Worm (Caenorhabditis elegans): ENCODE data around the gene F55C12.2.

The F55C12.2 gene

DNA sequence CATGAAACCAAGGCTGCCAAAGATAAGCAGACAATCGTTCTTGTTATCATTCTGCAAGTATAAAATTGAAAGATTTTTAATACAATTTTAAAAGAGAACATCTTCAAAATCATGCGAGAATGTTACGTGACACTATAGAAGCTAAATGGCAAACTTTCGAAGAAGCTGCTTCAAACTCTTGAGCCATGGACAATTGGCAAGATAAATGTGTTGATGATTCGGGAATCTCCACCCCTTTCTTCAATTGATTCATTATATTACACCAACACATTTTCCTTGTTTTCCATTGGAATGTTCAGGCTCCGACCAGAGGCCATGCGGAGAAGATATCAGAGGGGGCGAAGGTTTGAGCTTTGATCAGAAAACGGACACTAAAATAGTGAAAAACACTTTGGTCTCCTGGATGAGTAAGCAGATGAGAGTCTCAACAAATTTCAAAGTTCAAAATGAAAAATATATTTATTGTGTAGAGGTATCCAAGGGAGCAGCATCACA, 35.5 kb upstream of the F55C12.2 start, which contains the start of gene lec-5:
TSS of gene lec-5 (minus strand) at position 51 of the 495 bp plus-strand sequence.
- TF ChIP-seq daf-16 (GFP tag; optimal IDR thresholded peaks at IDR 0.05) (peak in 1 of 2 experiments; percentile 94), daf-16 (tag; optimal IDR thresholded peaks at IDR 0.05) (no peak), F26F4.8 (GFP tag; conservative IDR thresholded peaks at IDR 0.05) (no peak), nhr-11 (tag; optimal IDR thresholded peaks at IDR 0.05) (peak; percentile 34)

DNA sequence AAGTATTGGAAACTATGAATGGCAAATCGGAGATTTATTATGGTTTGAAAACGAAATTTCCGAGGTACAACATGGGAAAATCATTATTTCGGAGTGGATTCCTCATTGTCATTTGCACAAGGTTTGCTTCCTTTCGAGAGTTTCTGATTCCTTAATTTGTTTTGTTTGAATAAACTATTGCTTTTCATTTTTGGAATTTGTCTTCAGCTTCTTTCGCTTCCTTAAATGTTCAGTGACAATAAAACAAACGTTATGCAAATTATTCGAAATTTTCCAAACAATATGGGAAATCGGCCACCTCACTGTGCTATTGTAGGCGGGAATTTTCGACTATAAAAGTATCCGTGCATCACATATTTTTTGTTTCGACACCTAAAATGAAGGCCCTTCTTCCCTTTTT, 34.7 kb upstream of the F55C12.2 start, which contains the start of gene nep-25:
TSS of gene nep-25 (plus strand) at position 375 of the 400 bp plus-strand sequence.
- TF ChIP-seq lin-38 (GFP tag; IDR thresholded peaks at IDR 0.05) (no peak), unc-62 (GFP tag; optimal IDR thresholded peaks at IDR 0.05 in 1 of 2) (peak in 1 of 2 experiments; percentile 90), unc-62 (tag; optimal IDR thresholded peaks at IDR 0.05) (no peak), hlh-30 (tag; optimal IDR thresholded peaks at IDR 0.05; ENCODE audit: insufficient read depth) (no peak), mxl-2 (GFP tag; conservative IDR thresholded peaks at IDR 0.05) (no peak), mes-2 (tag; optimal IDR thresholded peaks at IDR 0.05; ENCODE audit: poor library complexity, severe bottlenecking) (no peak), aha-1 (tag) (peak; percentile 46)

DNA sequence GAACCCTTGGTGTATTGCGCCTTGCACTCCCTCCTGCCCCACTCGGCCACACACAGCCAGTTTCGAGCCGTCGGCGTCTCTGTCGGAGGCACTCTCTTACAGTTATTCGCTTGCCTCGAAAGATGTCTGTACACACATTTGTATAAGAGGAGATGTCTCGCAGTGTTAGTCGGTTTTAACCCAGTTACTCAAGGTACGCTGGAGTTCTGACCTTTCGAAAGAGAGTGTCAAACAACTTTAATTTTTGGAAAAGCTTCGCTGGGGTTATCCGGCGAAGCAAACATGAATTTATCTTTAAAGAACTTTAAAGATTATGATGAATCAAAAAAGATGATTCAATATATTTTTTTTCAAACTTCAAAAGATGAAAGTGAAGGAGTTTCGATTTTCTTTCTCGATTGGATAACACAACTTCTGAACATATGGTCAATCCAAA, 31.9 kb upstream of the F55C12.2 start:
- peak; percentile 92 for TF ChIP-seq D1046.2 (GFP tag; IDR thresholded peaks at IDR 0.05)
- peak; percentile 85 to 100 for TF ChIP-seq unc-62 (GFP tag; optimal IDR thresholded peaks at IDR 0.05 in 1 of 2)
- peak; percentile 50 for TF ChIP-seq unc-62 (tag; optimal IDR thresholded peaks at IDR 0.05)
- peak; percentile 63 for TF ChIP-seq lin-15B (tag; optimal IDR thresholded peaks at IDR 0.05)
- peak; percentile 49 for TF ChIP-seq ceh-28 (tag; optimal IDR thresholded peaks at IDR 0.05)
- TF ChIP-seq rbr-2 (tag; optimal IDR thresholded peaks at IDR 0.05) = peak; percentile 99
- TF ChIP-seq ceh-62 (tag; optimal IDR thresholded peaks at IDR 0.05) = peak; percentile 44
- peak; percentile 96 for TF ChIP-seq nhr-28 (tag; optimal IDR thresholded peaks at IDR 0.05)
- TF ChIP-seq egl-27 (tag; optimal IDR thresholded peaks at IDR 0.05) = peak; percentile 93
- TF ChIP-seq F37D6.2 (tag; optimal IDR thresholded peaks at IDR 0.05) = peak; percentile 97
- TF ChIP-seq zfp-3 (GFP tag; conservative IDR thresholded peaks at IDR 0.05) = peak; percentile 96
- peak; percentile 87 for TF ChIP-seq zfp-2 (tag; optimal IDR thresholded peaks at IDR 0.05)
- TF ChIP-seq T26A8.4 (GFP tag; IDR thresholded peaks at IDR 0.05) = peak; percentile 100
- peak; percentile 95 for TF ChIP-seq lin-38 (GFP tag; IDR thresholded peaks at IDR 0.05)
- TF ChIP-seq mxl-3 (GFP tag; optimal IDR thresholded peaks at IDR 0.05) = peak; percentile 89
- peak; percentile 100 for TF ChIP-seq fkh-10 (GFP tag; optimal IDR thresholded peaks at IDR 0.05)
- peak; percentile 100 for TF ChIP-seq dve-1 (tag; optimal IDR thresholded peaks at IDR 0.05; ENCODE audit: insufficient read depth)
- TF ChIP-seq dmd-9 (GFP tag; IDR thresholded peaks at IDR 0.05) = peak; percentile 99
- TF ChIP-seq lsy-2 (tag; optimal IDR thresholded peaks at IDR 0.05) = peak; percentile 94 to 97
- TF ChIP-seq daf-12 (tag; optimal IDR thresholded peaks at IDR 0.05) = peak; percentile 43
- peak; percentile 99 for TF ChIP-seq dmd-6 (GFP tag; IDR thresholded peaks at IDR 0.05)
- TF ChIP-seq ces-1 (GFP tag; optimal IDR thresholded peaks at IDR 0.05) = peak; percentile 94
- TF ChIP-seq zip-11 (GFP tag; IDR thresholded peaks at IDR 0.05) = 0 out of 2 replicates have a peak, but pooled peaks have one; percentile 52
- peak; percentile 96 for TF ChIP-seq mes-2 (tag; optimal IDR thresholded peaks at IDR 0.05; ENCODE audit: poor library complexity, severe bottlenecking)
- peak; percentile 92 for TF ChIP-seq php-3 (GFP tag; IDR thresholded peaks at IDR 0.05)
- peak; percentile 58 for TF ChIP-seq R02D3.7 (tag; optimal IDR thresholded peaks at IDR 0.05)
- TF ChIP-seq lin-1 (GFP tag; IDR thresholded peaks at IDR 0.05) = peak; percentile 95
- TF ChIP-seq hlh-30 (tag; optimal IDR thresholded peaks at IDR 0.05; ENCODE audit: insufficient read depth) = peak; percentile 96
- TF ChIP-seq nhr-48 (tag; optimal IDR thresholded peaks at IDR 0.05) = peak; percentile 97
- peak; percentile 74; the same call in 1 of the 2 replicates for TF ChIP-seq Y105C5A.15 (GFP tag; IDR thresholded peaks at IDR 0.05)
- peak; percentile 97 for TF ChIP-seq zag-1 (tag; optimal IDR thresholded peaks at IDR 0.05)
- peak; percentile 89 to 97 for TF ChIP-seq daf-16 (GFP tag; optimal IDR thresholded peaks at IDR 0.05)
- TF ChIP-seq daf-16 (tag; optimal IDR thresholded peaks at IDR 0.05) = peak; percentile 89
- TF ChIP-seq skn-1 (tag; optimal IDR thresholded peaks at IDR 0.05) = peak; percentile 55
- peak; percentile 99 for TF ChIP-seq pha-4 (GFP tag; IDR thresholded peaks at IDR 0.05)
- TF ChIP-seq pha-4 (tag; optimal IDR thresholded peaks at IDR 0.05) = peak; percentile 27
- peak; percentile 94 for TF ChIP-seq snpc-1.2 (GFP tag; IDR thresholded peaks at IDR 0.05)
- TF ChIP-seq aha-1 (tag) = peak; percentile 100
- peak; percentile 78 for TF ChIP-seq Y75B8A.6 (GFP tag; IDR thresholded peaks at IDR 0.05)
- TF ChIP-seq ctbp-1 (GFP tag; IDR thresholded peaks at IDR 0.05) = peak; percentile 99
- TF ChIP-seq hlh-11 (tag; optimal IDR thresholded peaks at IDR 0.05) = peak; percentile 99
- TF ChIP-seq nhr-77 (tag; optimal IDR thresholded peaks at IDR 0.05) = peak; percentile 98
- peak; percentile 98 for TF ChIP-seq jun-1 (tag; optimal IDR thresholded peaks at IDR 0.05)
